Fruit fly (Drosophila melanogaster) whole organism, embryonic: Measurements from ENCODE around the gene CG9630.

Experiments used
- CG10209 ChIP-seq: fragments of 200-800 bp; sonication (Bioruptor generic); optimal IDR thresholded peaks from 3 replicates; lab custom pipeline; 2017; ENCODE audit warnings: missing biosample characterization, mild to moderate bottlenecking, missing genetic modification characterization, missing genetic modification reagents
- CG10267 ChIP-seq: fragments of 200-800 bp; sonication (Bioruptor generic); optimal IDR thresholded peaks from 2 replicates; lab custom pipeline; 2018; ENCODE audit warnings: missing biosample characterization, mild to moderate bottlenecking, missing genetic modification characterization, moderate library complexity
- CG10543 ChIP-seq: fragments of 200-800 bp; sonication (Bioruptor generic); optimal IDR thresholded peaks from 3 replicates; lab custom pipeline; 2017; ENCODE audit warnings: missing biosample characterization, mild to moderate bottlenecking, missing genetic modification characterization, moderate library complexity
- CG11504 ChIP-seq: fragments of 200-800 bp; sonication (Bioruptor generic); optimal IDR thresholded peaks from 3 replicates; lab custom pipeline; 2019; ENCODE audit warnings: missing biosample characterization, mild to moderate bottlenecking, missing genetic modification characterization, moderate library complexity
- CG11723 ChIP-seq: fragments of 200-800 bp; sonication (Bioruptor generic); optimal IDR thresholded peaks from 2 replicates; lab custom pipeline; 2017; ENCODE audit warnings: missing biosample characterization, mild to moderate bottlenecking, missing genetic modification characterization
- CG13424 ChIP-seq: fragments of 200-800 bp; sonication (Bioruptor generic); optimal IDR thresholded peaks from 2 replicates; lab custom pipeline; 2019; ENCODE audit warnings: missing biosample characterization, mild to moderate bottlenecking, missing genetic modification characterization, moderate library complexity
- CG14860 ChIP-seq: fragments of 200-800 bp; sonication (Bioruptor generic); IDR thresholded peaks from 3 replicates; pipeline ENCODE4 v1.3.6; 2022; ENCODE audit warnings: missing biosample characterization, missing genetic modification characterization; ENCODE audit not compliant: partially characterized antibody
- CG15011 ChIP-seq: fragments of 200-800 bp; sonication (Bioruptor generic); optimal IDR thresholded peaks from 3 replicates; lab custom pipeline; 2018; ENCODE audit warnings: missing biosample characterization, mild to moderate bottlenecking, missing genetic modification characterization
- CG15073 ChIP-seq: fragments of 200-800 bp; sonication (Bioruptor generic); optimal IDR thresholded peaks from 2 replicates; lab custom pipeline; 2016; ENCODE audit warnings: missing biosample characterization, missing genetic modification characterization
- CG15479 ChIP-seq: fragments of 200-800 bp; sonication (Bioruptor generic); optimal IDR thresholded peaks from 3 replicates; lab custom pipeline; 2019; ENCODE audit warnings: missing biosample characterization, mild to moderate bottlenecking, missing genetic modification characterization, moderate library complexity
- CG17829 ChIP-seq: fragments of 200-800 bp; optimal IDR thresholded peaks from 2 replicates; lab custom pipeline; 2019; ENCODE audit warnings: missing biosample characterization, mild to moderate bottlenecking, missing genetic modification characterization, moderate library complexity
- CG18011 ChIP-seq: fragments of 200-800 bp; sonication (Bioruptor generic); optimal IDR thresholded peaks from 2 replicates; lab custom pipeline; 2017; ENCODE audit warnings: missing biosample characterization, missing genetic modification characterization, mild to moderate bottlenecking, moderate library complexity, missing genotype
- CG4328 ChIP-seq: fragments of 200-800 bp; sonication (Bioruptor generic); optimal IDR thresholded peaks from 3 replicates; lab custom pipeline; 2017; ENCODE audit warnings: missing biosample characterization, missing genetic modification reagents, missing genetic modification characterization
- CG6689 ChIP-seq: fragments of 200-800 bp; sonication (Bioruptor generic); IDR thresholded peaks from 2 replicates; pipeline ENCODE4 v1.3.6; 2022; ENCODE audit warnings: missing biosample characterization, missing genetic modification characterization
- CG9215 ChIP-seq: fragments of 200-800 bp; sonication (Bioruptor generic); IDR thresholded peaks from 2 replicates; pipeline ENCODE4 v1.3.6; 2022; ENCODE audit warnings: missing biosample characterization, missing genetic modification characterization
- CG9797 ChIP-seq: fragments of 200-800 bp; sonication (Bioruptor generic); optimal IDR thresholded peaks from 3 replicates; lab custom pipeline; 2018; ENCODE audit warnings: missing biosample characterization, mild to moderate bottlenecking, missing genetic modification characterization
- ERR ChIP-seq: fragments of 200-800 bp; sonication (Bioruptor generic); optimal IDR thresholded peaks from 2 replicates; lab custom pipeline; 2016; ENCODE audit warnings: missing biosample characterization, missing genetic modification characterization
- HLHmδ ChIP-seq: fragments of 200-800 bp; sonication (Bioruptor generic); optimal IDR thresholded peaks from 2 replicates; lab custom pipeline; 2018; ENCODE audit warnings: missing biosample characterization, mild to moderate bottlenecking, missing genetic modification characterization, moderate library complexity
- Lhr ChIP-seq: fragments of 200-800 bp; sonication (Bioruptor generic); optimal IDR thresholded peaks from 3 replicates; lab custom pipeline; 2017; ENCODE audit warnings: mild to moderate bottlenecking, missing biosample characterization, missing genetic modification reagents, missing genetic modification characterization
- Lim3 ChIP-seq: fragments of 200-800 bp; sonication (Bioruptor generic); IDR thresholded peaks from 2 replicates; pipeline ENCODE4 v1.3.6; 2022; ENCODE audit warnings: missing biosample characterization, missing genetic modification characterization
- Mrtf ChIP-seq: fragments of 200-800 bp; sonication (Bioruptor generic); IDR thresholded peaks from 3 replicates; pipeline ENCODE4 v1.3.6; 2022; ENCODE audit warnings: missing biosample characterization, missing genetic modification characterization
- NC2β ChIP-seq: fragments of 200-800 bp; sonication (Bioruptor generic); optimal IDR thresholded peaks from 2 replicates; lab custom pipeline; 2016; ENCODE audit warnings: missing biosample characterization, missing genetic modification characterization
- Nf-YC ChIP-seq: fragments of 200-800 bp; optimal IDR thresholded peaks from 3 replicates; lab custom pipeline; 2019; ENCODE audit warnings: missing biosample characterization, mild to moderate bottlenecking, missing genetic modification characterization, moderate library complexity
- Six4 ChIP-seq: fragments of 200-800 bp; sonication (Bioruptor generic); optimal IDR thresholded peaks from 2 replicates; lab custom pipeline; 2016; ENCODE audit warnings: missing biosample characterization, missing genetic modification characterization
- YL-1 ChIP-seq: fragments of 200-800 bp; sonication (Bioruptor generic); optimal IDR thresholded peaks from 3 replicates; lab custom pipeline; 2017; ENCODE audit warnings: missing biosample characterization, mild to moderate bottlenecking, missing genetic modification characterization
- ab ChIP-seq: fragments of 200-800 bp; sonication (Bioruptor generic); optimal IDR thresholded peaks from 2 replicates; lab custom pipeline; 2016; ENCODE audit warnings: missing biosample characterization, missing genetic modification characterization
- ac ChIP-seq: fragments of 200-800 bp; sonication (Bioruptor generic); optimal IDR thresholded peaks from 3 replicates; lab custom pipeline; 2017; ENCODE audit warnings: missing biosample characterization, mild to moderate bottlenecking, missing genetic modification characterization
- br ChIP-seq: fragments of >200 bp; optimal IDR thresholded peaks from 2 replicates; lab custom pipeline; 2017
- chif ChIP-seq, 2 experiments: fragments of 200-800 bp; sonication (Bioruptor generic); optimal IDR thresholded peaks; 3 replicates each; lab custom pipeline; 2016; ENCODE audit warnings: missing biosample characterization in 2 of 2, missing genetic modification characterization in 2 of 2
- chn ChIP-seq: fragments of 200-800 bp; sonication (Bioruptor generic); optimal IDR thresholded peaks from 2 replicates; lab custom pipeline; 2016; ENCODE audit warnings: missing biosample characterization, missing genetic modification characterization
- dm ChIP-seq: fragments of 200-800 bp; sonication (Bioruptor generic); optimal IDR thresholded peaks from 3 replicates; lab custom pipeline; 2016; ENCODE audit warnings: missing biosample characterization, missing genetic modification characterization
- ewg ChIP-seq: fragments of 200-800 bp; sonication (Bioruptor generic); optimal IDR thresholded peaks from 3 replicates; lab custom pipeline; 2017; ENCODE audit warnings: mild to moderate bottlenecking, missing biosample characterization, missing genetic modification reagents, missing genetic modification characterization
- gcm ChIP-seq: fragments of 200-800 bp; sonication (Bioruptor generic); optimal IDR thresholded peaks from 2 replicates; lab custom pipeline; 2019; ENCODE audit warnings: missing biosample characterization, mild to moderate bottlenecking, missing genetic modification characterization, moderate library complexity
- h ChIP-seq: fragments of >200 bp; optimal IDR thresholded peaks from 2 replicates; lab custom pipeline; 2017
- hb ChIP-seq: fragments of 200-800 bp; sonication (Bioruptor generic); IDR thresholded peaks from 3 replicates; pipeline ENCODE4 v1.3.6; 2022; ENCODE audit warnings: missing biosample characterization, missing genetic modification characterization; ENCODE audit not compliant: partially characterized antibody
- kah ChIP-seq: fragments of 200-800 bp; sonication (Bioruptor generic); optimal IDR thresholded peaks from 2 replicates; lab custom pipeline; 2018; ENCODE audit warnings: missing biosample characterization, mild to moderate bottlenecking, missing genetic modification characterization
- ken ChIP-seq: fragments of 200-800 bp; sonication (Bioruptor generic); IDR thresholded peaks from 3 replicates; pipeline ENCODE4 v1.3.6; 2022; ENCODE audit warnings: missing biosample characterization, missing genetic modification characterization
- lov ChIP-seq, 2 experiments: fragments of 200-800 bp in 1 of 2; fragments of >200 bp in 1 of 2; sonication (Bioruptor generic) in 1 of 2; IDR thresholded peaks in 1 of 2; optimal IDR thresholded peaks in 1 of 2; 2 replicates in 1 of 2; 3 replicates in 1 of 2; pipeline versions ENCODE4 v1.3.6 to Lab custom; 2017 to 2022; ENCODE audit warnings: missing biosample characterization in 1 of 2, missing genetic modification characterization in 1 of 2
- pan ChIP-seq, 4 experiments: fragments of >200 bp in 3 of 4; fragments of 200-800 bp in 1 of 4; sonication (Bioruptor generic) in 1 of 4; optimal IDR thresholded peaks in 3 of 4; IDR thresholded peaks in 1 of 4; 2 replicates each; pipeline versions ENCODE4 v1.3.6 to Lab custom; 2017 to 2022; ENCODE audit warnings: missing biosample characterization in 2 of 4, missing genetic modification characterization in 2 of 4, mixed read lengths in 1 of 4
- pita ChIP-seq: fragments of 200-800 bp; sonication (Bioruptor generic); optimal IDR thresholded peaks from 2 replicates; lab custom pipeline; 2017; ENCODE audit warnings: missing biosample characterization, mild to moderate bottlenecking, missing genetic modification characterization
- ranshi ChIP-seq: fragments of 200-800 bp; sonication (Bioruptor generic); IDR thresholded peaks from 2 replicates; pipeline ENCODE4 v1.3.6; 2022; ENCODE audit warnings: missing biosample characterization, missing genetic modification characterization
- slou ChIP-seq: fragments of 200-800 bp; sonication (Bioruptor generic); optimal IDR thresholded peaks from 3 replicates; lab custom pipeline; 2016; ENCODE audit warnings: missing biosample characterization, missing genetic modification characterization
- sug ChIP-seq: fragments of 200-800 bp; optimal IDR thresholded peaks from 2 replicates; lab custom pipeline; 2019; ENCODE audit warnings: missing biosample characterization, mild to moderate bottlenecking, missing genetic modification characterization, moderate library complexity
- tll ChIP-seq, 2 experiments: fragments of 200-800 bp in 1 of 2; fragments of >200 bp in 1 of 2; sonication (Bioruptor generic) in 1 of 2; optimal IDR thresholded peaks; 2 replicates each; lab custom pipeline; 2017 to 2019; ENCODE audit warnings: missing biosample characterization in 2 of 2, missing genetic modification characterization in 2 of 2, mild to moderate bottlenecking in 1 of 2, moderate library complexity in 1 of 2
- trem ChIP-seq: fragments of 200-800 bp; optimal IDR thresholded peaks from 3 replicates; lab custom pipeline; 2019; ENCODE audit warnings: missing biosample characterization, mild to moderate bottlenecking, missing genetic modification characterization, moderate library complexity
- ttk ChIP-seq: fragments of 200-800 bp; sonication (Bioruptor generic); IDR thresholded peaks from 2 replicates; pipeline ENCODE4 v2.1.2; 2022; ENCODE audit warnings: missing biosample characterization, missing genetic modification characterization
- unpg ChIP-seq: fragments of 200-800 bp; sonication (Bioruptor generic); optimal IDR thresholded peaks from 3 replicates; lab custom pipeline; 2018; ENCODE audit warnings: missing biosample characterization, mild to moderate bottlenecking, missing genetic modification characterization, moderate library complexity

The CG9630 gene

dm6 chr3R:8239472-8240301, 30.0 kb downstream of the CG9630 start (continued):
- TF ChIP-seq trem (peak; percentile 65), CG15479 (GFP tag; lab: Kevin White, UChicago) (no peak), CG18011 (GFP tag; lab: Kevin White, UChicago) (peak; percentile 78), gcm (peak; percentile 89), CG17829 (peak; percentile 92), CG9797 (GFP tag; lab: Kevin White, UChicago) (no peak), CG4328 (peak; percentile 93), hb (GFP tag; lab: Robert Waterston, UW) (no peak), unpg (GFP tag; lab: Kevin White, UChicago) (peak; percentile 81), YL-1 (no peak), CG14860 (no peak), Mrtf (GFP tag; lab: Robert Waterston, UW) (peak; percentile 51; the same call in 1 of the 3 replicates), CG10267 (tag; lab: Kevin White, UChicago) (peak; percentile 85), ac (GFP tag; lab: Kevin White, UChicago) (peak; percentile 50), kah (GFP tag; lab: Kevin White, UChicago) (peak; percentile 79), ken (GFP tag; lab: Robert Waterston, UW) (no peak; the same call in 2 of the 3 replicates), Six4 (GFP tag; lab: Kevin White, UChicago) (peak; percentile 67), chif (GFP tag; optimal IDR thresholded peaks at IDR 0.05; lab: Kevin White, UChicago) (peak; percentile 73 to 75), ewg (GFP tag; lab: Kevin White, UChicago) (peak; percentile 68), sug (peak; percentile 92), CG11723 (peak; percentile 89), Lim3 (no peak), chn (GFP tag; lab: Kevin White, UChicago) (peak; percentile 63), CG15011 (peak; percentile 91), CG10209 (GFP tag; lab: Kevin White, UChicago) (peak; percentile 92), ERR (no peak), pita (GFP tag; lab: Kevin White, UChicago) (no peak), CG9215 (GFP tag; lab: Robert Waterston, UW) (peak; percentile 72), CG10543 (GFP tag; lab: Kevin White, UChicago) (peak; percentile 95), CG13424 (tag; lab: Kevin White, UChicago) (peak; percentile 94), CG6689 (GFP tag; lab: Robert Waterston, UW) (peak; percentile 85), br (lab: Kevin White, UChicago) (no peak), CG11504 (peak; percentile 94), Lhr (GFP tag; lab: Kevin White, UChicago) (peak; percentile 56), NC2β (peak; percentile 32), slou (GFP tag; lab: Kevin White, UChicago) (peak; percentile 69), dm (GFP tag; lab: Kevin White, UChicago) (peak; percentile 56), ttk (GFP tag; lab: Robert Waterston, UW) (peak; percentile 51), CG15073 (GFP tag; lab: Kevin White, UChicago) (peak; percentile 54), lov (optimal IDR thresholded peaks at IDR 0.05; lab: Kevin White, UChicago) (no peak), lov (GFP tag; IDR thresholded peaks at IDR 0.05; lab: Robert Waterston, UW) (0 out of 3 replicates have a peak, but pooled peaks have one; percentile 33), Nf-YC (tag; lab: Kevin White, UChicago) (peak; percentile 89), h (lab: Kevin White, UChicago) (no peak), tll (GFP tag; optimal IDR thresholded peaks at IDR 0.05; lab: Kevin White, UChicago) (no peak), ranshi (peak; percentile 42; the same call in 1 of the 2 replicates), ab (GFP tag; lab: Kevin White, UChicago) (no peak), pan (optimal IDR thresholded peaks at IDR 0.05; lab: Kevin White, UChicago) (no peak), pan (GFP tag; optimal IDR thresholded peaks at IDR 0.05 in 1 of 2, IDR thresholded peaks at IDR 0.05 in 1 of 2) (peak in 1 of 2 experiments; percentile 73), HLHmδ (GFP tag; lab: Kevin White, UChicago) (no peak)
